Worm (Caenorhabditis elegans): ENCODE results near the gene F44E5.15.

DNA sequence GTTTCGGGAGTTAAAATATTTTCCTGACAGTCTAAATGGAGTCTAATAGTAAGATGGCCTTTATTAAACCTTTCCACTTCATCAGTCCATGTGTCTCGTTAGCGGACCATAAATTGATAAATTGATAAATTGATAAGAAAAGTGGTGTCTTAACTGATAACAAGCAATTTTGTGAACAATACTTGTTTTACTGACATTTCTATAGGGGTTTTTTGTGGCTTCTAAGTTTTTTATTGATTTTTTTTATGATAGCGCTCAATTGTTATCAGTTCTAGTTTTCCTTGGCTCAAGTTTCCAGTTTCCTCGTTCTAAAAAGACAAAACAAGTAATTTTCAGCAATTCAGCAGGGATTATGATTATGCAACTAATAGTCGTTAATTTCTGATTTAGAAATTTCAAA is 30.0 kb downstream of the F44E5.15 start, which contains the start of gene F43G6.17:
- TF ChIP-seq fkh-3 (tag; optimal IDR thresholded peaks at IDR 0.05) (no peak), B0261.1 (tag; optimal IDR thresholded peaks at IDR 0.05) (no peak), snpc-4 (GFP tag; optimal IDR thresholded peaks at IDR 0.05) (no peak), snpc-4 (tag; optimal IDR thresholded peaks at IDR 0.05) (no peak), mes-4 (tag; optimal IDR thresholded peaks at IDR 0.05) (no peak)
